Worm (Caenorhabditis elegans) whole organism, L2 larva: ENCODE measurements around the gene C55C3.1.

Source experiments
- C34F6.9 ChIP-seq: fragments of 150-350 bp; optimal IDR thresholded peaks from 2 replicates; lab custom pipeline; 2014; ENCODE audit warnings: missing biosample characterization, missing genetic modification characterization
- F13H6.1 ChIP-seq: sonication (generic microtip); optimal IDR thresholded peaks from 2 replicates; lab custom pipeline; 2016; ENCODE audit warnings: missing genetic modification characterization, missing compliant biosample characterization
- R02D3.7 ChIP-seq: fragments of 150-350 bp; optimal IDR thresholded peaks from 2 replicates; lab custom pipeline; 2014; ENCODE audit warnings: missing biosample characterization, missing genetic modification characterization
- Y55F3AM.14 ChIP-seq: fragments of 200-800 bp; sonication (Bioruptor generic); optimal IDR thresholded peaks from 2 replicates; lab custom pipeline; 2018; ENCODE audit warnings: mild to moderate bottlenecking, missing genetic modification characterization, missing compliant biosample characterization
- alr-1 ChIP-seq: fragments of 150-350 bp; optimal IDR thresholded peaks from 2 replicates; lab custom pipeline; 2014; ENCODE audit warnings: missing biosample characterization, missing genetic modification characterization
- aly-2 ChIP-seq: fragments of 150-350 bp; optimal IDR thresholded peaks from 2 replicates; lab custom pipeline; 2014; ENCODE audit warnings: missing biosample characterization, missing genetic modification characterization
- ama-1 ChIP-seq: fragments of 150-350 bp; optimal IDR thresholded peaks from 2 replicates; lab custom pipeline; 2018; ENCODE audit warnings: inconsistent platforms
- ceh-16 ChIP-seq: fragments of 150-350 bp; optimal IDR thresholded peaks from 2 replicates; lab custom pipeline; 2014; ENCODE audit warnings: missing biosample characterization, missing genetic modification characterization
- crh-2 ChIP-seq: sonication (generic microtip); optimal IDR thresholded peaks from 2 replicates; lab custom pipeline; 2017; ENCODE audit warnings: missing biosample characterization, missing genetic modification characterization
- dmd-4 ChIP-seq: sonication (generic microtip); optimal IDR thresholded peaks from 2 replicates; lab custom pipeline; 2017; ENCODE audit warnings: missing biosample characterization, missing genetic modification characterization
- egl-27 ChIP-seq: sonication (generic microtip); optimal IDR thresholded peaks from 3 replicates; lab custom pipeline; 2017; ENCODE audit warnings: missing biosample characterization, missing genetic modification reagents, missing genetic modification characterization
- elt-3 ChIP-seq: sonication (generic microtip); optimal IDR thresholded peaks from 2 replicates; lab custom pipeline; 2017; ENCODE audit warnings: missing biosample characterization, missing genetic modification characterization
- fos-1 ChIP-seq: fragments of 150-350 bp; optimal IDR thresholded peaks from 2 replicates; lab custom pipeline; 2014; ENCODE audit warnings: missing biosample characterization, missing genetic modification characterization
- gmeb-1 ChIP-seq: fragments of 150-350 bp; optimal IDR thresholded peaks from 2 replicates; lab custom pipeline; 2014; ENCODE audit warnings: missing biosample characterization, missing genetic modification characterization
- lin-11 ChIP-seq: fragments of 150-350 bp; sonication (generic microtip); optimal IDR thresholded peaks from 2 replicates; lab custom pipeline; 2014; ENCODE audit warnings: missing biosample characterization, missing genetic modification characterization, inconsistent platforms, mixed read lengths
- lin-13 ChIP-seq: fragments of 150-350 bp; optimal IDR thresholded peaks from 2 replicates; lab custom pipeline; 2014; ENCODE audit warnings: missing biosample characterization, missing genetic modification reagents, missing genetic modification characterization
- mab-5 ChIP-seq: fragments of 150-350 bp; optimal IDR thresholded peaks from 2 replicates; lab custom pipeline; 2014; ENCODE audit warnings: missing biosample characterization, missing genetic modification characterization
- mdl-1 ChIP-seq, 2 experiments: fragments of 150-350 bp in 1 of 2; sonication (generic microtip) in 1 of 2; optimal IDR thresholded peaks; 2 replicates each; lab custom pipeline; 2017; ENCODE audit warnings: missing biosample characterization in 2 of 2, missing genetic modification characterization in 2 of 2
- nhr-11 ChIP-seq: fragments of 150-350 bp; optimal IDR thresholded peaks from 2 replicates; lab custom pipeline; 2014; ENCODE audit warnings: missing biosample characterization, missing genetic modification characterization
- nhr-12 ChIP-seq: fragments of 150-350 bp; optimal IDR thresholded peaks from 2 replicates; lab custom pipeline; 2014; ENCODE audit warnings: missing biosample characterization, missing genetic modification characterization
- nhr-129 ChIP-seq: fragments of 150-350 bp; optimal IDR thresholded peaks from 2 replicates; lab custom pipeline; 2014; ENCODE audit warnings: missing biosample characterization, missing genetic modification characterization
- nhr-21 ChIP-seq: fragments of 150-350 bp; optimal IDR thresholded peaks from 2 replicates; lab custom pipeline; 2014; ENCODE audit warnings: missing biosample characterization, missing genetic modification characterization
- nhr-23 ChIP-seq: fragments of 150-350 bp; optimal IDR thresholded peaks from 2 replicates; lab custom pipeline; 2014; ENCODE audit warnings: missing biosample characterization, missing genetic modification reagents, missing genetic modification characterization
- nhr-25 ChIP-seq: fragments of 150-350 bp; sonication (generic microtip); optimal IDR thresholded peaks from 3 replicates; lab custom pipeline; 2014; ENCODE audit warnings: missing biosample characterization, missing genetic modification characterization
- nhr-77 ChIP-seq: fragments of 150-350 bp; optimal IDR thresholded peaks from 2 replicates; lab custom pipeline; 2014; ENCODE audit warnings: missing biosample characterization, missing genetic modification characterization
- peb-1 ChIP-seq: fragments of 150-350 bp; optimal IDR thresholded peaks from 2 replicates; lab custom pipeline; 2014; ENCODE audit warnings: missing biosample characterization, missing genetic modification characterization
- sem-4 ChIP-seq: fragments of 150-350 bp; optimal IDR thresholded peaks from 2 replicates; lab custom pipeline; 2014; ENCODE audit warnings: missing biosample characterization, missing genetic modification reagents, missing genetic modification characterization
- sma-3 ChIP-seq: sonication (generic microtip); optimal IDR thresholded peaks from 2 replicates; lab custom pipeline; 2016; ENCODE audit warnings: missing genetic modification reagents, missing genetic modification characterization, missing compliant biosample characterization
- sma-9 ChIP-seq, 2 experiments: fragments of 150-350 bp in 1 of 2; sonication (generic microtip) in 1 of 2; optimal IDR thresholded peaks; 2 replicates each; lab custom pipeline; 2014 to 2016; ENCODE audit warnings: missing genetic modification characterization in 2 of 2, mild to moderate bottlenecking in 1 of 2, missing biosample characterization in 1 of 2, missing compliant biosample characterization in 1 of 2, missing genetic modification reagents in 1 of 2, moderate library complexity in 1 of 2
- unc-39 ChIP-seq: fragments of 150-350 bp; optimal IDR thresholded peaks from 2 replicates; lab custom pipeline; 2014; ENCODE audit warnings: missing biosample characterization, missing genetic modification characterization
- unc-55 ChIP-seq: fragments of 150-350 bp; sonication (generic microtip); optimal IDR thresholded peaks from 3 replicates; lab custom pipeline; 2014; ENCODE audit warnings: missing biosample characterization, missing genetic modification reagents, missing genetic modification characterization
- unc-62 ChIP-seq: fragments of 150-350 bp; optimal IDR thresholded peaks from 2 replicates; lab custom pipeline; 2014; ENCODE audit warnings: missing biosample characterization, missing genetic modification reagents, missing genetic modification characterization
- zag-1 ChIP-seq: fragments of 150-350 bp; optimal IDR thresholded peaks from 2 replicates; lab custom pipeline; 2014; ENCODE audit warnings: missing biosample characterization, missing genetic modification characterization
- ztf-1 ChIP-seq: fragments of 200-800 bp; sonication (Bioruptor generic); conservative IDR thresholded peaks from 2 replicates; pipeline ENCODE4 v1.3.6; 2022; ENCODE audit warnings: missing genetic modification characterization, missing compliant biosample characterization
- ztf-11 ChIP-seq: sonication (generic microtip); optimal IDR thresholded peaks from 2 replicates; lab custom pipeline; 2017; ENCODE audit warnings: missing biosample characterization, missing genetic modification characterization
- ztf-4 ChIP-seq: fragments of 150-350 bp; optimal IDR thresholded peaks from 2 replicates; lab custom pipeline; 2014; ENCODE audit warnings: missing biosample characterization, missing genetic modification characterization

The C55C3.1 gene

DNA sequence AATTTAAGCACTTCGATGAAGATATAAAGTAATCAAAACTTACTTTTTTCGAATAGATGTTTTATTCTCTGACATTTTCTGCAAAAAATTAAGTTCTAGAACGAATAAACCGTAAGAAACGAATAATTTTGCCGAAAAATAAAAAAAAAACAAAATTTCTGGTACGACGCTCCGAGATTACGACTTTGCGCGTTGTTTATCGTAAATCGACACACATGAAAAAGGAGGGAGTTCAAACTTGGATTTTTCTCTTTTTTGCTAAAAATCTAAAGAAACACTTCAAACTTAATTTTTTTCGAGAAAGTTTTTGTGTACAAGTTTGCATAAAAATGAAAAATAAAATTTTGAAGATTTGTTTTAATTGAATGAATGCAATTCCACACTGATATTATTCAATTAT is 22.7 kb downstream of the C55C3.1 start, which contains the start of gene H35B03.2 (continued):
- no peak for TF ChIP-seq alr-1
- TF ChIP-seq lin-11 (tag; lab: Kevin White, UChicago) = no peak
- TF ChIP-seq nhr-12 (tag; lab: Kevin White, UChicago) = no peak

DNA sequence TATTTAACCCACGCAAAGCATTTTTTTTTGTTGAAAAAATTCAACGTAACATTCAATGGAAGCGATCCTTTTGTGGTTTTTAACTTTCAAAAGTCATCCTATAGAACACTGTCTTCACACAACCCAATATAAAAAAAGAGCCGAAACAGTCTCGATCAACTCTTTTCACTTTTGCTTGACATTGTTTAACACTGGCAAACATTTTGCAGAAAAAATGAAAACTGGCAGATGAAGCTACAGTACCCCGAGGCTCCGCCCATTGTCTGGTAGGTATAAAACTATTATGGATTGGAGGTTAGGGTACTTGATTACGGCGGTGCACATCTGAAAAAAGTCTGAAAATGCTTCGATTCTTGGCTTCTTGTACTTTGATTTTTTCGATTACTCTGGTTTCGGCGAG is 25.8 kb downstream of the C55C3.1 start, which contains the start of gene cpg-18:
Gene cpg-18 (plus strand): TSS at position 301 of the 400 bp plus-strand sequence.
- TF ChIP-seq F13H6.1 (tag; lab: Kevin White, UChicago) (no peak), Y55F3AM.14 (GFP tag; lab: Kevin White, UChicago) (no peak), C34F6.9 (tag; lab: Kevin White, UChicago) (no peak), alr-1 (no peak), elt-3 (tag; lab: Kevin White, UChicago) (no peak), mdl-1 (tag; optimal IDR thresholded peaks at IDR 0.05; lab: Kevin White, UChicago) (no peak), R02D3.7 (tag; lab: Kevin White, UChicago) (no peak), lin-11 (tag; lab: Kevin White, UChicago) (no peak), nhr-25 (no peak), unc-55 (GFP tag; lab: Kevin White, UChicago) (no peak), peb-1 (no peak), unc-39 (no peak), ztf-4 (tag; lab: Kevin White, UChicago) (no peak), nhr-23 (tag; lab: Kevin White, UChicago) (no peak), nhr-11 (no peak), gmeb-1 (no peak), egl-27 (tag; lab: Kevin White, UChicago) (no peak)

DNA sequence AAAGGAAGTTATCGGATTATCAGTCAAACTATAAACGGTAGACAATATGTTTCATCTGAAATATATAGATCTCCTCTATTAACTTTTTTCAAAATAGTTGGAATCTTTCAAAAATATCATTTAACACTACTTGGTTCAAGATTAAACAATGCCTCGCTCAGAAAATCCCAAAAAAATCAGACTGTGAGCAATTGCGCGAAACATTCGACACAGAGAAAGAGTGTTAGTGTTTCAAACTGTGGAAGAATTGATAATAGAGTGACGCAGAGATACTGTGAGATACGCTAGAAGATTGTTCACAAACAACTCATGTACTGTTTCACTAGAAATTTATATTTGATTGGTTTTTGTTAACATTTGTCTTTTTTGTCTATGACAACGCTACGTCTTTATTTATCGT is 32.1 kb downstream of the C55C3.1 start, which contains the start of gene chil-11:
Gene chil-11 (plus strand): TSS at position 301 of the 400 bp plus-strand sequence.
- TF ChIP-seq alr-1 = no peak
- no peak for TF ChIP-seq unc-55 (GFP tag; lab: Kevin White, UChicago)
- no peak for TF ChIP-seq nhr-21 (tag; lab: Kevin White, UChicago)
- TF ChIP-seq Y55F3AM.14 (GFP tag; lab: Kevin White, UChicago) = no peak
- no peak for TF ChIP-seq nhr-11
- no peak for TF ChIP-seq nhr-77 (tag; lab: Kevin White, UChicago)
- TF ChIP-seq ama-1 (lab: Kevin White, UChicago) = no peak
- TF ChIP-seq unc-62 (GFP tag; lab: Kevin White, UChicago) = no peak
- no peak for TF ChIP-seq R02D3.7 (tag; lab: Kevin White, UChicago)
- TF ChIP-seq C34F6.9 (tag; lab: Kevin White, UChicago) = no peak
- TF ChIP-seq nhr-12 (tag; lab: Kevin White, UChicago) = no peak
- TF ChIP-seq dmd-4 = no peak
- TF ChIP-seq nhr-25 = no peak
- TF ChIP-seq crh-2 (tag; lab: Kevin White, UChicago) = no peak
- TF ChIP-seq ztf-11 (tag; lab: Kevin White, UChicago) = no peak
- no peak for TF ChIP-seq ztf-4 (tag; lab: Kevin White, UChicago)
- no peak for TF ChIP-seq mdl-1 (tag; optimal IDR thresholded peaks at IDR 0.05; lab: Kevin White, UChicago)
- TF ChIP-seq zag-1 (tag; lab: Kevin White, UChicago) = no peak
- TF ChIP-seq mab-5 (tag; lab: Kevin White, UChicago) = no peak

DNA sequence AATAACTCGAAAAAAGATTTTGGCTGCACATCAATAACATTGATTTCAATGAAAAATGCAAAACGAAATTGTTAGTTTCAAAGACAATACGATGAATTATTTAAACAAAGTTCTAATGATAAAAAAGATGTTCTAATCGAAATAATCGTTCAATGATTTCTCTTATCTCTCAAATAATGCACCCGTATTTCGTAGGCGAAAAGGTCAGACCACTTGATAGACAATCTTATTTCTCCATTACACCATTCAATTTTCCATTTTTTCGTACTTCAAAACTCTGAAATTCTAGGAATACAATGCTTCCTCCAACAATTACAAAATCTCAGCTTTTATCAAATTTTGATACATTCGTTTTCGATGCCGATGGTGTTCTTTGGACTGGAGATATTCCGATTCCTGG is 35.2 kb downstream of the C55C3.1 start, which contains the start of gene C45E5.1:
Gene C45E5.1 (plus strand): TSS at position 290 of the 400 bp plus-strand sequence.
- TF ChIP-seq nhr-23 (tag; lab: Kevin White, UChicago) (no peak), fos-1 (tag; lab: Kevin White, UChicago) (peak; percentile 48), ztf-1 (GFP tag; lab: Robert Waterston, UW) (no peak), nhr-25 (no peak), sma-9 (GFP tag; optimal IDR thresholded peaks at IDR 0.05; lab: Kevin White, UChicago) (peak; percentile 66), sma-9 (tag; optimal IDR thresholded peaks at IDR 0.05; lab: Kevin White, UChicago) (no peak), sem-4 (no peak)

DNA sequence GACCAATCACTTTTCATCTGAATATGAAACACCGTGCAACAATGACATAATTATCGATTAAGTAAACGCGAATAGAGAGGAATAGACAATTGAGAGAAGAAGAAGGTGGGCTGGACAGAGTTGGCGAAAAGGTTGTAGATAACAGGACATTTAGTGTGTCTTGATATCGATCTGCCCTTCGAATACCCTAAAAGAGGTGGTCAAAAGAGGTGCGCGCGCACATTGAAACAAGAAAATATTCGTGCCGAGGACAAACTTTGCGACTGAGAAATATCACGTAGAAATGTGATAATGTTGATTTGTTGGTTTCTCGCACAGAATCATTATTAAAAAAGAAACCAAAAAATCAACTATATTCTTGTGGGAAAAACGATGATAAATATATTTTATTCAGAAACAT is 41.0 kb downstream of the C55C3.1 start:
- peak; percentile 31 for TF ChIP-seq nhr-21 (tag; lab: Kevin White, UChicago)
- TF ChIP-seq peb-1 = no peak
- no peak for TF ChIP-seq nhr-23 (tag; lab: Kevin White, UChicago)
- TF ChIP-seq crh-2 (tag; lab: Kevin White, UChicago) = peak; percentile 7
- TF ChIP-seq nhr-25 = peak; percentile 57
- no peak for TF ChIP-seq aly-2
- peak; percentile 15 for TF ChIP-seq nhr-129 (tag; lab: Kevin White, UChicago)
- TF ChIP-seq fos-1 (tag; lab: Kevin White, UChicago) = peak; percentile 14
- TF ChIP-seq ceh-16 = peak; percentile 37
- peak; percentile 11 for TF ChIP-seq sma-3 (GFP tag; lab: Kevin White, UChicago)
- TF ChIP-seq mdl-1 (tag; optimal IDR thresholded peaks at IDR 0.05; lab: Kevin White, UChicago) = no peak
- peak; percentile 80 for TF ChIP-seq sma-9 (GFP tag; optimal IDR thresholded peaks at IDR 0.05; lab: Kevin White, UChicago)
- TF ChIP-seq sma-9 (tag; optimal IDR thresholded peaks at IDR 0.05; lab: Kevin White, UChicago) = no peak
- no peak for TF ChIP-seq lin-13 (GFP tag; lab: Kevin White, UChicago)
